Worm (Caenorhabditis elegans): ENCODE measurements around the gene lpr-6.

lpr-6 gene

ce11 chrX:11093985-11094593, 34.3 kb downstream of the lpr-6 start:
- TF ChIP-seq C38D4.7 (GFP tag; optimal IDR thresholded peaks at IDR 0.05): peak; percentile 19
- TF ChIP-seq ets-4 (tag; optimal IDR thresholded peaks at IDR 0.05): peak; percentile 74
- TF ChIP-seq pha-2 (tag; optimal IDR thresholded peaks at IDR 0.05): no peak
- peak; percentile 95 for TF ChIP-seq ztf-16 (tag; optimal IDR thresholded peaks at IDR 0.05)
- TF ChIP-seq ama-1 (optimal IDR thresholded peaks at IDR 0.05): no peak
- TF ChIP-seq elt-4 (tag; optimal IDR thresholded peaks at IDR 0.05): no peak
- peak; percentile 96 for TF ChIP-seq pax-1 (tag; optimal IDR thresholded peaks at IDR 0.05)
- TF ChIP-seq npax-4 (tag; optimal IDR thresholded peaks at IDR 0.05): peak; percentile 15
- TF ChIP-seq hlh-6 (tag; optimal IDR thresholded peaks at IDR 0.05): peak; percentile 87
- peak; percentile 80 for TF ChIP-seq unc-3 (GFP tag; conservative IDR thresholded peaks at IDR 0.05)
- TF ChIP-seq unc-3 (tag; optimal IDR thresholded peaks at IDR 0.05): peak; percentile 89
- peak; percentile 99 for TF ChIP-seq dve-1 (tag; optimal IDR thresholded peaks at IDR 0.05)
- TF ChIP-seq hlh-30 (tag; optimal IDR thresholded peaks at IDR 0.05; ENCODE audit: insufficient read depth): peak; percentile 57
- peak; percentile 69; the same call in 1 of the 2 replicates for TF ChIP-seq ceh-45 (GFP tag; IDR thresholded peaks at IDR 0.05)
- TF ChIP-seq ceh-24 (tag; optimal IDR thresholded peaks at IDR 0.05): no peak
- TF ChIP-seq sox-2 (GFP tag; IDR thresholded peaks at IDR 0.05): peak; percentile 61
- TF ChIP-seq unc-86 (tag; optimal IDR thresholded peaks at IDR 0.05): peak; percentile 95
- TF ChIP-seq unc-55 (GFP tag; optimal IDR thresholded peaks at IDR 0.05): peak; percentile 96
- TF ChIP-seq fkh-10 (GFP tag; optimal IDR thresholded peaks at IDR 0.05): peak; percentile 91
- peak; percentile 88 for TF ChIP-seq madf-2 (tag; optimal IDR thresholded peaks at IDR 0.05)
- peak; percentile 100 for TF ChIP-seq ceh-18 (tag; optimal IDR thresholded peaks at IDR 0.05)
- TF ChIP-seq elt-2 (tag; optimal IDR thresholded peaks at IDR 0.05): peak; percentile 85
- peak; percentile 98 for TF ChIP-seq unc-42 (tag; optimal IDR thresholded peaks at IDR 0.05)
- TF ChIP-seq ceh-2 (tag; optimal IDR thresholded peaks at IDR 0.05): peak; percentile 81
- TF ChIP-seq sdc-2 (tag; optimal IDR thresholded peaks at IDR 0.05): peak; percentile 100
- peak; percentile 94 for TF ChIP-seq syd-9 (tag; optimal IDR thresholded peaks at IDR 0.05)
- peak; percentile 66 for TF ChIP-seq fkh-6 (tag; optimal IDR thresholded peaks at IDR 0.05)
- TF ChIP-seq zip-5 (tag; optimal IDR thresholded peaks at IDR 0.05): peak; percentile 36
- TF ChIP-seq ceh-31 (tag; optimal IDR thresholded peaks at IDR 0.05): peak; percentile 99
- peak; percentile 51 for TF ChIP-seq fax-1 (tag; optimal IDR thresholded peaks at IDR 0.05)
- TF ChIP-seq eyg-1 (tag; optimal IDR thresholded peaks at IDR 0.05): peak; percentile 35
- TF ChIP-seq ceh-48 (tag; optimal IDR thresholded peaks at IDR 0.05): peak; percentile 100
- peak; percentile 97 for TF ChIP-seq tbx-2 (tag; optimal IDR thresholded peaks at IDR 0.05)
- no peak for TF ChIP-seq odd-2 (tag; optimal IDR thresholded peaks at IDR 0.05)
- TF ChIP-seq Y22D7AL.16 (tag; optimal IDR thresholded peaks at IDR 0.05): peak; percentile 67
- TF ChIP-seq ahr-1 (tag; optimal IDR thresholded peaks at IDR 0.05): peak; percentile 26
- peak; percentile 38 for TF ChIP-seq nhr-232 (tag; optimal IDR thresholded peaks at IDR 0.05)
- TF ChIP-seq ttx-3 (tag; optimal IDR thresholded peaks at IDR 0.05): peak; percentile 76
- peak; percentile 52 for TF ChIP-seq lin-11 (tag; optimal IDR thresholded peaks at IDR 0.05)
- TF ChIP-seq ceh-14 (tag; optimal IDR thresholded peaks at IDR 0.05): peak; percentile 93
- peak; percentile 48 for TF ChIP-seq hlh-8 (tag; optimal IDR thresholded peaks at IDR 0.05)
- TF ChIP-seq C08G9.2 (tag; optimal IDR thresholded peaks at IDR 0.05): peak; percentile 87
- TF ChIP-seq che-1 (tag; optimal IDR thresholded peaks at IDR 0.05): peak; percentile 52
- peak; percentile 88 for TF ChIP-seq F13H6.1 (tag; optimal IDR thresholded peaks at IDR 0.05)
- TF ChIP-seq pag-3 (tag; optimal IDR thresholded peaks at IDR 0.05; ENCODE audit: borderline replicate concordance): peak; percentile 39
- TF ChIP-seq lim-6 (tag; optimal IDR thresholded peaks at IDR 0.05): peak; percentile 85
- TF ChIP-seq hlh-15 (tag; optimal IDR thresholded peaks at IDR 0.05): peak; percentile 89
- TF ChIP-seq ceh-6 (GFP tag; optimal IDR thresholded peaks at IDR 0.05): peak; percentile 66
- TF ChIP-seq sox-4 (tag; optimal IDR thresholded peaks at IDR 0.05): peak; percentile 46
- TF ChIP-seq T23F11.4 (GFP tag; optimal IDR thresholded peaks at IDR 0.05): peak; percentile 43
- peak; percentile 78 for TF ChIP-seq tbx-7 (tag; optimal IDR thresholded peaks at IDR 0.05)
- peak; percentile 99 for TF ChIP-seq nfya-1 (tag; optimal IDR thresholded peaks at IDR 0.05)
- TF ChIP-seq pat-9 (tag; optimal IDR thresholded peaks at IDR 0.05): peak; percentile 54
